Fruit fly (Drosophila melanogaster): ENCODE measurements around the gene CRMP.

The CRMP gene

dm6 chr3R:5547464-5547943, 23.4 kb upstream of the CRMP start, which contains the start of gene CG2519 (continued):
- TF ChIP-seq HmgD (GFP tag; optimal IDR thresholded peaks at IDR 0.05), result peak; percentile 78
- TF ChIP-seq slp2 (GFP tag; optimal IDR thresholded peaks at IDR 0.05), result peak; percentile 57
- TF ChIP-seq HmgZ (tag; optimal IDR thresholded peaks at IDR 0.05), result peak; percentile 70
- no peak for TF ChIP-seq twi (tag; optimal IDR thresholded peaks at IDR 0.05)
- TF ChIP-seq lbe (GFP tag; optimal IDR thresholded peaks at IDR 0.05), result no peak
- TF ChIP-seq jigr1 (GFP tag; IDR thresholded peaks at IDR 0.05), result peak; percentile 52; the same call in 1 of the 3 replicates
- no peak for TF ChIP-seq CG12236 (GFP tag; optimal IDR thresholded peaks at IDR 0.05)
- no peak for TF ChIP-seq yki (optimal IDR thresholded peaks at IDR 0.05)
- peak; percentile 13 for TF ChIP-seq Hr3 (GFP tag; optimal IDR thresholded peaks at IDR 0.05)
- TF ChIP-seq E2f1 (GFP tag; IDR thresholded peaks at IDR 0.05), result peak; percentile 42; the same call in 1 of the 2 replicates
- peak; percentile 52 for TF ChIP-seq Dip3 (GFP tag; optimal IDR thresholded peaks at IDR 0.05)
- TF ChIP-seq bsh (GFP tag; optimal IDR thresholded peaks at IDR 0.05), result no peak
- no peak for TF ChIP-seq Sox100B (GFP tag; optimal IDR thresholded peaks at IDR 0.05)
- peak; percentile 96 for TF ChIP-seq HLH4C (GFP tag; IDR thresholded peaks at IDR 0.05; ENCODE audit: partially characterized antibody)
- peak; percentile 45; the same call in 1 of the 2 replicates for TF ChIP-seq CG7372 (GFP tag; IDR thresholded peaks at IDR 0.05)
- TF ChIP-seq CG17802 (tag; optimal IDR thresholded peaks at IDR 0.05), result no peak
- TF ChIP-seq Lim3 (GFP tag; IDR thresholded peaks at IDR 0.05), result no peak
- no peak for TF ChIP-seq usp (GFP tag; optimal IDR thresholded peaks at IDR 0.05)
- TF ChIP-seq esg (GFP tag; conservative IDR thresholded peaks at IDR 0.05), result 0 out of 2 replicates have a peak, but pooled peaks have one; percentile 18
- TF ChIP-seq ken (GFP tag; IDR thresholded peaks at IDR 0.05), result peak; percentile 77
- peak; percentile 86 for TF ChIP-seq CG8478 (optimal IDR thresholded peaks at IDR 0.05)
- TF ChIP-seq CG17186 (GFP tag; optimal IDR thresholded peaks at IDR 0.05), result peak; percentile 15
- no peak for TF ChIP-seq CG4360 (GFP tag; IDR thresholded peaks at IDR 0.05)
- TF ChIP-seq pho (GFP tag; optimal IDR thresholded peaks at IDR 0.05), result peak; percentile 77
- peak in 1 of 2 experiments; percentile 23 for TF ChIP-seq crp (GFP tag; optimal IDR thresholded peaks at IDR 0.05)
- TF ChIP-seq CG8924 (tag; optimal IDR thresholded peaks at IDR 0.05), result peak; percentile 76
- peak; percentile 29 for TF ChIP-seq CG15696 (tag; optimal IDR thresholded peaks at IDR 0.05)
- TF ChIP-seq CG11247 (GFP tag; IDR thresholded peaks at IDR 0.05), result peak; percentile 64
- TF ChIP-seq NfI (GFP tag; optimal IDR thresholded peaks at IDR 0.05), result no peak
- TF ChIP-seq CG5245 (GFP tag; optimal IDR thresholded peaks at IDR 0.05), result peak; percentile 46
- no peak for TF ChIP-seq Nf-YC (tag; optimal IDR thresholded peaks at IDR 0.05)
- no peak for TF ChIP-seq CG1233 (GFP tag; optimal IDR thresholded peaks at IDR 0.05)
- TF ChIP-seq Dad (GFP tag; optimal IDR thresholded peaks at IDR 0.05), result peak; percentile 36
- TF ChIP-seq ewg (GFP tag; optimal IDR thresholded peaks at IDR 0.05), result peak; percentile 73
- TF ChIP-seq CG18764 (GFP tag; optimal IDR thresholded peaks at IDR 0.05), result peak; percentile 61
- TF ChIP-seq CG11696 (GFP tag; IDR thresholded peaks at IDR 0.05), result no peak
- TF ChIP-seq CG31441 (GFP tag; IDR thresholded peaks at IDR 0.05), result no peak
- TF ChIP-seq CG3163 (GFP tag; optimal IDR thresholded peaks at IDR 0.05), result peak; percentile 41
- TF ChIP-seq Kr (GFP tag; optimal IDR thresholded peaks at IDR 0.05), result no peak
- peak; percentile 63 for TF ChIP-seq Hsf (GFP tag; optimal IDR thresholded peaks at IDR 0.05)
- TF ChIP-seq dm (GFP tag; optimal IDR thresholded peaks at IDR 0.05), result peak; percentile 51
- no peak for TF ChIP-seq unpg (GFP tag; optimal IDR thresholded peaks at IDR 0.05)
- peak; percentile 14 for TF ChIP-seq CG4328 (GFP tag; optimal IDR thresholded peaks at IDR 0.05)
- no peak for TF ChIP-seq HLHmδ (GFP tag; optimal IDR thresholded peaks at IDR 0.05)
- 0 out of 2 replicates have a peak, but pooled peaks have one; percentile 14 for TF ChIP-seq danr (GFP tag; IDR thresholded peaks at IDR 0.05)
- peak; percentile 62; the same call in 1 of the 2 replicates for TF ChIP-seq onecut (GFP tag; IDR thresholded peaks at IDR 0.05)
- TF ChIP-seq so (GFP tag; IDR thresholded peaks at IDR 0.05), result peak; percentile 61; the same call in 2 of the 3 replicates
- TF ChIP-seq caup (GFP tag; optimal IDR thresholded peaks at IDR 0.05; ENCODE audit: severe bottlenecking), result no peak
- TF ChIP-seq h (optimal IDR thresholded peaks at IDR 0.05), result no peak
- TF ChIP-seq Hmx (GFP tag; optimal IDR thresholded peaks at IDR 0.05), result no peak
- peak; percentile 69 for TF ChIP-seq Adf1 (GFP tag; IDR thresholded peaks at IDR 0.05)
- peak; percentile 35 for TF ChIP-seq CG15479 (GFP tag; optimal IDR thresholded peaks at IDR 0.05)
